Worm (Caenorhabditis elegans) whole organism, late embryonic: ENCODE results near the gene F35E8.6.

Experiments used
- ama-1 ChIP-seq: fragments of 150-350 bp; optimal IDR thresholded peaks from 2 replicates; lab custom pipeline; 2014
- hlh-6 ChIP-seq: sonication (generic microtip); optimal IDR thresholded peaks from 2 replicates; lab custom pipeline; 2016; ENCODE audit warnings: missing genotype, missing genetic modification characterization, missing compliant biosample characterization
- nhr-11 ChIP-seq: fragments of 150-350 bp; optimal IDR thresholded peaks from 2 replicates; lab custom pipeline; 2014; ENCODE audit warnings: missing biosample characterization, missing genetic modification characterization
- sox-2 ChIP-seq: fragments of 200-800 bp; sonication (Bioruptor generic); IDR thresholded peaks from 2 replicates; pipeline ENCODE4 v1.3.6; 2022; ENCODE audit warnings: missing genetic modification reagents, missing genetic modification characterization, missing compliant biosample characterization
- unc-3 ChIP-seq, 2 experiments: fragments of 200-800 bp in 1 of 2; sonication (Bioruptor generic) in 1 of 2; sonication (generic microtip) in 1 of 2; conservative IDR thresholded peaks in 1 of 2; optimal IDR thresholded peaks in 1 of 2; 2 replicates each; pipeline versions ENCODE4 v1.3.6 to Lab custom; 2016 to 2022; ENCODE audit warnings: missing compliant biosample characterization in 2 of 2, missing genetic modification characterization in 2 of 2, missing genetic modification reagents in 1 of 2

DNA sequence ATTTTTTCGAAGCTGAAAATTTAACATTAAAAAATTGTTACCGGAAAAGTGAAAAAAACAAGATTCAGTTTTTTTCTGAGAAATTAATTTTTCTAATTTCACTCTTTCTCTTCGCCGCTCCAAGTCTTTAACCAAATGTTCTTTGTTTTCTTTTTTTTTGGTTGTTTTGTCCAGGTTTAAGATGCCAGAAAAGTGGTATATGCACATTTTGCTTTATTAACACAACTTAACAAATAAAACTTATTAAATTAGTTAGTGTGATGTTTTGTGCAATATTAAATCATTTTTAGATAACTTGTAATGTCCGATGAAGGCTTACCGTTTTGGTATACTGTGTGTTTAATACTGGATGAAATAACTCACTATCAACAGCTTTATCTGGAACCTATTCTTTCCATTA is 31.2 kb downstream of the F35E8.6 start, which contains the start of gene srw-53:
- no peak for TF ChIP-seq nhr-11 (tag; lab: Kevin White, UChicago)
- no peak for TF ChIP-seq unc-3 (GFP tag; conservative IDR thresholded peaks at IDR 0.05; lab: Robert Waterston, UW)
- TF ChIP-seq unc-3 (tag; optimal IDR thresholded peaks at IDR 0.05; lab: Kevin White, UChicago), result no peak
- TF ChIP-seq sox-2 (GFP tag; lab: Robert Waterston, UW), result no peak
- TF ChIP-seq hlh-6 (tag; lab: Kevin White, UChicago), result no peak
- TF ChIP-seq ama-1, result no peak
